Worm (Caenorhabditis elegans) whole organism, L4 larva: Measurements from ENCODE around the gene T28A11.4.

Experiments
- daf-12 ChIP-seq: fragments of 150-350 bp; optimal IDR thresholded peaks from 2 replicates; lab custom pipeline; 2014; ENCODE audit warnings: missing biosample characterization, missing genetic modification reagents, missing genetic modification characterization
- daf-16 ChIP-seq, 3 experiments: sonication (generic microtip); optimal IDR thresholded peaks; 2 replicates each; lab custom pipeline; 2016 to 2017; ENCODE audit warnings: missing genetic modification characterization in 3 of 3, missing genetic modification reagents in 3 of 3, mild to moderate bottlenecking in 2 of 3, missing compliant biosample characterization in 2 of 3, missing biosample characterization in 1 of 3, moderate library complexity in 1 of 3
- duxl-1 ChIP-seq: sonication (generic microtip); optimal IDR thresholded peaks from 2 replicates; lab custom pipeline; 2016; ENCODE audit warnings: mild to moderate bottlenecking, missing genetic modification characterization, moderate library complexity, missing compliant biosample characterization; ENCODE audit not compliant: poor library complexity
- egl-43 ChIP-seq: fragments of 200-800 bp; sonication (Bioruptor generic); IDR thresholded peaks from 2 replicates; pipeline ENCODE4 v1.3.6; 2022; ENCODE audit warnings: missing genetic modification reagents, missing genetic modification characterization, missing compliant biosample characterization
- fkh-10 ChIP-seq: fragments of 150-350 bp; optimal IDR thresholded peaks from 2 replicates; lab custom pipeline; 2014; ENCODE audit warnings: missing biosample characterization, missing genetic modification reagents, missing genetic modification characterization
- mdl-1 ChIP-seq, 2 experiments: fragments of 150-350 bp in 1 of 2; sonication (generic microtip) in 1 of 2; optimal IDR thresholded peaks; 2 replicates each; lab custom pipeline; 2014 to 2017; ENCODE audit warnings: missing biosample characterization in 2 of 2, missing genetic modification characterization in 2 of 2
- nhr-25 ChIP-seq: sonication (generic microtip); optimal IDR thresholded peaks from 2 replicates; lab custom pipeline; 2017; ENCODE audit warnings: missing genetic modification characterization, mild to moderate bottlenecking, missing compliant biosample characterization, antibody characterized with exemption, moderate library complexity, borderline replicate concordance; ENCODE audit not compliant: insufficient read depth
- tag-97 ChIP-seq: fragments of 200-800 bp; sonication (Bioruptor generic); IDR thresholded peaks from 2 replicates; pipeline ENCODE4 v1.3.6; 2022; ENCODE audit warnings: missing genetic modification characterization, missing compliant biosample characterization
- zag-1 ChIP-seq: fragments of 150-350 bp; optimal IDR thresholded peaks from 2 replicates; lab custom pipeline; 2014; ENCODE audit warnings: missing biosample characterization, missing genetic modification characterization
- zip-11 ChIP-seq: fragments of 200-800 bp; sonication (Bioruptor generic); IDR thresholded peaks from 2 replicates; pipeline ENCODE4 v1.3.6; 2022; ENCODE audit warnings: missing genetic modification characterization, missing compliant biosample characterization

- TF ChIP-seq daf-16 (GFP tag; optimal IDR thresholded peaks at IDR 0.05; lab: Kevin White, UChicago), result peak in 1 of 2 experiments; percentile 32
- TF ChIP-seq daf-16 (tag; optimal IDR thresholded peaks at IDR 0.05; lab: Kevin White, UChicago), result no peak
- TF ChIP-seq daf-12 (tag; lab: Kevin White, UChicago), result no peak
- no peak for TF ChIP-seq mdl-1 (tag; optimal IDR thresholded peaks at IDR 0.05; lab: Kevin White, UChicago)
- TF ChIP-seq tag-97 (GFP tag; lab: Robert Waterston, UW), result no peak
- TF ChIP-seq egl-43 (GFP tag; lab: Robert Waterston, UW), result no peak
- TF ChIP-seq zip-11 (GFP tag; lab: Robert Waterston, UW), result no peak
- no peak for TF ChIP-seq nhr-25
- no peak for TF ChIP-seq zag-1 (tag; lab: Kevin White, UChicago)
- TF ChIP-seq fkh-10 (GFP tag; lab: Kevin White, UChicago), result no peak
- TF ChIP-seq duxl-1, result no peak
Observed at ce11 chrV:3275033-3275432, 1.2 kb downstream of the T28A11.4 start, which contains the start of gene T28A11.3.
